Worm (Caenorhabditis elegans): ENCODE data around the gene kvs-5.

The kvs-5 gene

DNA sequence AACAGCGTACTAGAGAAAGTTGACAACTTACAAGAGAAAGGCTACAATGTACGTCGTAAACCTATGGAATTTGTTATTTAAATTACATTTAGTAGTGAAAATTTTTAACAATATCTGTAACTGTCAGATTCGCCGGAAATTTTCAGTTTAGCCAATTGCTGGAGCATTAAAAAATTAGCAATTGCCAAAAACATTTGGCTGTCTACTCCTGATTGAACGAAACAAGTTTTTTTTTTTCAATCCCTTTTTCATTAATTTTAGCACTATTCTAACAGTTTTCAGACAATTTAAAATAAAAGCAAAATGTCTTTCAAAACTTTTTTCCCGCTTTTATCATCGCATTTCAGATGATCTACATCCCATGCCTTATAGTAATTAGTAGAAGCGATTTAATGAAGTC, 20.4 kb downstream of the kvs-5 start:
- no peak for TF ChIP-seq nfya-2 (GFP tag; IDR thresholded peaks at IDR 0.05)
- TF ChIP-seq D2030.7 (GFP tag; IDR thresholded peaks at IDR 0.05): no peak
- no peak for TF ChIP-seq athp-1 (tag; optimal IDR thresholded peaks at IDR 0.05)
- no peak for TF ChIP-seq F10E7.11 (tag; optimal IDR thresholded peaks at IDR 0.05)
- TF ChIP-seq lsl-1 (GFP tag; optimal IDR thresholded peaks at IDR 0.05): no peak
- no peak for TF ChIP-seq rcor-1 (GFP tag; IDR thresholded peaks at IDR 0.05)
- TF ChIP-seq F23B12.7 (tag; optimal IDR thresholded peaks at IDR 0.05; ENCODE audit: insufficient read depth): no peak
- no peak for TF ChIP-seq lsy-27 (tag; optimal IDR thresholded peaks at IDR 0.05; ENCODE audit: borderline replicate concordance, insufficient read depth)
- no peak for TF ChIP-seq F39B2.1 (GFP tag; IDR thresholded peaks at IDR 0.05)

DNA sequence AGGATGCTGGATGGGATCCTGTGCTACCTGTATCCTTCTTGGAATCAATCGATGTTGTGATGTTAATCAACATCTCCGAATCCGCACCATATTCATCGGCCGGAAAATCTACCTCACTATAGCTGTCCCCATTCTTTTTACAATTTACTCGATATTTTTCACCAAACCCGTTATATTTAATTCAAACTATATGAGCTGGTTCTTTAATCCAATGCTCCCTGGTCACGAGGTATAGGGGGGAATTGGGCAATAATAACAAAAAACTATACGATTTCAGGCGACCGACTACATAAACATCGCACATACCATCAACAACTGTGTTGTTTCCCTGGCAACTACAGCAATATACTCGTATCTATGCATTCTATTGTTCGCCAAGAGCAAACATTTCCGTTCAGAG, 21.0 kb downstream of the kvs-5 start:
- TF ChIP-seq D2030.7 (GFP tag; IDR thresholded peaks at IDR 0.05) (no peak), egrh-3 (GFP tag; IDR thresholded peaks at IDR 0.05) (no peak), Y67H2A.10 (GFP tag; conservative IDR thresholded peaks at IDR 0.05) (no peak), C06A6.2 (GFP tag; conservative IDR thresholded peaks at IDR 0.05) (no peak), bed-1 (GFP tag; IDR thresholded peaks at IDR 0.05) (no peak), ztf-25 (GFP tag; IDR thresholded peaks at IDR 0.05) (no peak), lin-40 (tag; optimal IDR thresholded peaks at IDR 0.05) (no peak), ztf-6 (GFP tag; IDR thresholded peaks at IDR 0.05) (no peak), ztf-3 (GFP tag; optimal IDR thresholded peaks at IDR 0.05) (no peak)

DNA sequence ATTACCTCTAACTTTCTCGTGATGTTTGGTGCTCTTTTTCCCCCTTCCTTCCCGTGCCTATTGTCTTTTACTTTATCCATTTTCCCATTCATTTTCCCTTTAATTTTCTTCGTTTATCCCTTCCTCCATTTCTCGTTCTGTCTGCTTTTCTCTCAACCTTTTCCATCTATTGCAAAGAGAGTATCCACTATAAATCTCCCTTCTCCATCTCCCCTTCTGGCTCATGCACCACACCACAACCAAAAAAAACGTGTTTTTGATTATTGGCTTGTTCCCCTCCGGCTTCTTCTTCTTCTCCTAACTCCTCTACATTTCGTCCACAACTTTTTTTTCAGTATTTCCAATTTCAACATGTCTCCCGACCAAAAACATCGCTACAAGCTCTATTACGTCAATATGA, 23.7 kb downstream of the kvs-5 start, which contains the start of gene gst-40:
TSS of gene gst-40 (plus strand) at position 236 of the 400 bp plus-strand sequence.
- no peak for TF ChIP-seq hmg-20 (GFP tag; IDR thresholded peaks at IDR 0.05)
- TF ChIP-seq D2030.7 (GFP tag; IDR thresholded peaks at IDR 0.05): no peak

DNA sequence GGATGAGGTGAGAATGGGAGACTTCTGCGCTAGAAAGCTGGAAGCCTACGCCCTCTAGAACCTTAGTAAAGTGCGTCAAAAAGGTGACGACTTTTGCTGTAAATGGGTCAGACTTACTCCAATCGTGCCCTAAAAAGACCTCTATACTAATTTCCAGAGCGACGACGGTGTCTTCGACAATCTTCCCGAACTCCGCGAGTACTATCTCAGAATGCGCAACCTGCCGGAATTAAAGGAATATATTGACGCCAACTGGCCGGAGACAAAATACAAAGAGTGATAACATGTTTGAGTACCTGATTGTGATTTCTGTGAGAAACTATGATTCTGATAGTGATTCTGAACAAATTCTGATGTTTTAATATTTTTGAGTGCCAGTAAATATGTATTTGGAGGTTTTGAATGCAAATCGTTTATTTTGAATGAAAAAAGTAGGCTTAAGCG, 25.5 kb downstream of the kvs-5 start:
- peak; percentile 87 for TF ChIP-seq ama-1 (optimal IDR thresholded peaks at IDR 0.05)
- TF ChIP-seq ama-1 (GFP tag; optimal IDR thresholded peaks at IDR 0.05): no peak
- peak; percentile 7 for TF ChIP-seq B0035.1 (tag; optimal IDR thresholded peaks at IDR 0.05)
- no peak for TF ChIP-seq ceh-91 (GFP tag; IDR thresholded peaks at IDR 0.05)

DNA sequence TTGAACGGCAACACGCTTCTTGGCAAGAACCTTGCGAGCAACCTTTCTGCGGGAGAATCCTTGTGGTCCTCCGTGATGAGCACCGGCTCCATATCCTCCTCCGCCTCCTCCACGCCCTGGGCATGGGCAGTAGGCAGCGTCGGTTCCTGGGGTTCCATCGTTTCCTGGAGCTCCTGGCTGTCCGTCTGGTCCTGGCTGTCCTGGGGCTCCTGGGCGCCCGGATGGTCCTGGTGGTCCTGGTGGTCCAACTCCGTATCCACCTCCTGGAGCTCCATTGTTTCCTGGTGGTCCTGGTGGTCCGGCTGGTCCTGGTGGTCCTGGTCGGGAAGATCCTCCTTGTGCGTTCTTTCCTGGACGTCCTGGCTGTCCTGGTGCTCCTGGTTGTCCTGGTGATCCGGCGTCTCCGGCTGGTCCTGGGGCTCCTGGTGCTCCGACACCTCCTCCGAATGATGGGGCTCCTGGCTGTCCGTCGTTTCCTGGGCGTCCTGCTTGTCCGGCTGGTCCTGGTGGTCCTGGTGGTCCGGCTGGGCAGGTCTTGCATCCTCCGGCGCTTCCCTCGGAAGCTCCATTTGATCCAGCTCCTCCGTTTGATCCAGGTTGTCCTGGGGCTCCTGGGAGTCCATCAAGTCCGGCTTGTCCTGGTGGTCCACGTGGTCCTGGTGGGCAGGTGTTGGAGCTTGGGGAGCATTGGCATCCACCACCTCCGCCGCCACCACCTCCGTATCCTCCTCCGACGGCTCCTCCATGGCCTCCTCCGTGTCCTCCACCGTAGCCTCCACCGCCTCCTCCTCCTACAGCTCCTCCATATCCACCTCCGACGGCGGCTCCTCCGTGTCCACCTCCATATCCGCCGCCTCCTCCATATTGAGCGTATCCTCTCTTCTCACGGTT, 26.2 kb downstream of the kvs-5 start:
- TF ChIP-seq hsf-1 (GFP tag; IDR thresholded peaks at IDR 0.05): no peak
- TF ChIP-seq mcd-1 (GFP tag; IDR thresholded peaks at IDR 0.05): peak; percentile 23; the same call in 1 of the 2 replicates
- TF ChIP-seq bed-1 (GFP tag; IDR thresholded peaks at IDR 0.05): no peak
- TF ChIP-seq lsy-27 (tag; optimal IDR thresholded peaks at IDR 0.05; ENCODE audit: borderline replicate concordance, insufficient read depth): no peak
- TF ChIP-seq nhr-120 (GFP tag; IDR thresholded peaks at IDR 0.05): peak; percentile 66; the same call in 1 of the 2 replicates
- no peak for TF ChIP-seq ceh-91 (GFP tag; IDR thresholded peaks at IDR 0.05)
- TF ChIP-seq dox-1 (GFP tag; IDR thresholded peaks at IDR 0.05): no peak
- peak; percentile 31 for TF ChIP-seq repo-1 (tag; optimal IDR thresholded peaks at IDR 0.05)
- no peak for TF ChIP-seq K12H6.12 (tag; optimal IDR thresholded peaks at IDR 0.05)
- TF ChIP-seq lin-35 (GFP tag; optimal IDR thresholded peaks at IDR 0.05): no peak
- TF ChIP-seq F49E8.2 (tag; optimal IDR thresholded peaks at IDR 0.05; ENCODE audit: insufficient read depth): no peak
- TF ChIP-seq lir-1 (GFP tag; conservative IDR thresholded peaks at IDR 0.05): no peak
- no peak for TF ChIP-seq rpc-1 (optimal IDR thresholded peaks at IDR 0.05)
- no peak for TF ChIP-seq rpc-1 (tag; optimal IDR thresholded peaks at IDR 0.05)
- peak; percentile 83 for TF ChIP-seq zfh-2 (GFP tag; conservative IDR thresholded peaks at IDR 0.05)
- no peak for TF ChIP-seq sdz-38 (tag; optimal IDR thresholded peaks at IDR 0.05)
- TF ChIP-seq tbp1 (GFP tag; optimal IDR thresholded peaks at IDR 0.05): no peak
- no peak for TF ChIP-seq ekl-4 (GFP tag; IDR thresholded peaks at IDR 0.05)
- no peak for TF ChIP-seq dpff-1 (tag; optimal IDR thresholded peaks at IDR 0.05)
- 0 out of 2 replicates have a peak, but pooled peaks have one; percentile 20 for TF ChIP-seq aptf-2 (GFP tag; conservative IDR thresholded peaks at IDR 0.05)
- no peak for TF ChIP-seq ZK185.1 (tag; optimal IDR thresholded peaks at IDR 0.05; ENCODE audit: poor library complexity, severe bottlenecking)
- no peak for TF ChIP-seq akir-1 (GFP tag; optimal IDR thresholded peaks at IDR 0.05)

Measured in whole organism, young adult.